Worm (Caenorhabditis elegans) whole organism, young adult: ENCODE data around the gene ugt-30.

Experiments
- B0019.2 ChIP-seq: fragments of 200-800 bp; sonication (Bioruptor generic); conservative IDR thresholded peaks from 2 replicates; pipeline ENCODE4 v1.3.6; 2022; ENCODE audit warnings: missing genetic modification reagents, missing genetic modification characterization, missing compliant biosample characterization
- B0336.3 ChIP-seq: fragments of 200-800 bp; sonication (Bioruptor generic); IDR thresholded peaks from 2 replicates; pipeline ENCODE4 v1.3.6; 2022; ENCODE audit warnings: missing genetic modification characterization, missing compliant biosample characterization
- C06A6.2 ChIP-seq: fragments of 200-800 bp; sonication (Bioruptor generic); conservative IDR thresholded peaks from 2 replicates; pipeline ENCODE4 v1.3.6; 2022; ENCODE audit warnings: missing genetic modification characterization, missing compliant biosample characterization
- C17E4.6 ChIP-seq: fragments of 200-800 bp; sonication (Bioruptor generic); IDR thresholded peaks from 2 replicates; pipeline ENCODE4 v1.3.6; 2022; ENCODE audit warnings: missing genetic modification reagents, missing genetic modification characterization, missing compliant biosample characterization
- F22D6.2 ChIP-seq: sonication (generic microtip); optimal IDR thresholded peaks from 2 replicates; lab custom pipeline; 2016; ENCODE audit warnings: mild to moderate bottlenecking, missing genetic modification characterization, missing compliant biosample characterization
- F57C9.4 ChIP-seq: sonication (generic microtip); optimal IDR thresholded peaks from 2 replicates; lab custom pipeline; 2017; ENCODE audit warnings: mild to moderate bottlenecking, missing genetic modification characterization, missing compliant biosample characterization
- K12H6.12 ChIP-seq: fragments of 200-800 bp; sonication (Bioruptor generic); optimal IDR thresholded peaks from 2 replicates; lab custom pipeline; 2018; ENCODE audit warnings: mild to moderate bottlenecking, missing genetic modification characterization, missing compliant biosample characterization
- T26A5.8 ChIP-seq: sonication (generic microtip); optimal IDR thresholded peaks from 2 replicates; lab custom pipeline; 2016; ENCODE audit warnings: missing genetic modification characterization, missing compliant biosample characterization
- Y53F4B.3 ChIP-seq: fragments of 200-800 bp; sonication (Bioruptor generic); IDR thresholded peaks from 2 replicates; pipeline ENCODE4 v1.3.6; 2022; ENCODE audit warnings: missing genetic modification reagents, missing genetic modification characterization, missing compliant biosample characterization
- Y95B8A.8 ChIP-seq: fragments of 200-800 bp; sonication (Bioruptor generic); IDR thresholded peaks from 2 replicates; pipeline ENCODE4 v1.3.6; 2022; ENCODE audit warnings: missing genetic modification reagents, missing genetic modification characterization, missing compliant biosample characterization
- akir-1 ChIP-seq: fragments of 200-800 bp; sonication (Bioruptor generic); optimal IDR thresholded peaks from 2 replicates; lab custom pipeline; 2018; ENCODE audit warnings: mild to moderate bottlenecking, missing genetic modification characterization, moderate library complexity, missing compliant biosample characterization
- aptf-2 ChIP-seq: fragments of 200-800 bp; sonication (Bioruptor generic); conservative IDR thresholded peaks from 2 replicates; pipeline ENCODE4 v1.3.6; 2022; ENCODE audit warnings: missing genetic modification reagents, missing genetic modification characterization, missing compliant biosample characterization
- athp-1 ChIP-seq: sonication (generic microtip); optimal IDR thresholded peaks from 2 replicates; lab custom pipeline; 2017; ENCODE audit warnings: mild to moderate bottlenecking, missing genetic modification characterization, missing compliant biosample characterization
- attf-3 ChIP-seq: fragments of 200-800 bp; sonication (Bioruptor generic); conservative IDR thresholded peaks from 2 replicates; pipeline ENCODE4 v1.3.6; 2022; ENCODE audit warnings: missing genetic modification reagents, missing genetic modification characterization, missing compliant biosample characterization
- attf-5 ChIP-seq: fragments of 200-800 bp; sonication (Bioruptor generic); optimal IDR thresholded peaks from 2 replicates; lab custom pipeline; 2018; ENCODE audit warnings: mild to moderate bottlenecking, missing genetic modification characterization, missing compliant biosample characterization
- bed-1 ChIP-seq: fragments of 200-800 bp; sonication (Bioruptor generic); IDR thresholded peaks from 2 replicates; pipeline ENCODE4 v1.3.6; 2022; ENCODE audit warnings: missing genetic modification reagents, missing genetic modification characterization, missing compliant biosample characterization
- bed-2 ChIP-seq: fragments of 200-800 bp; sonication (Bioruptor generic); IDR thresholded peaks from 2 replicates; pipeline ENCODE4 v1.3.6; 2022; ENCODE audit warnings: missing genetic modification reagents, missing genetic modification characterization, missing compliant biosample characterization
- ceh-27 ChIP-seq: fragments of 200-800 bp; sonication (Bioruptor generic); optimal IDR thresholded peaks from 2 replicates; lab custom pipeline; 2018; ENCODE audit warnings: mild to moderate bottlenecking, missing genetic modification characterization, moderate library complexity, missing compliant biosample characterization
- egrh-3 ChIP-seq: fragments of 200-800 bp; sonication (Bioruptor generic); IDR thresholded peaks from 2 replicates; pipeline ENCODE4 v1.3.6; 2022; ENCODE audit warnings: missing genetic modification reagents, missing genetic modification characterization, missing compliant biosample characterization
- ekl-4 ChIP-seq: fragments of 200-800 bp; sonication (Bioruptor generic); IDR thresholded peaks from 2 replicates; pipeline ENCODE4 v1.3.6; 2022; ENCODE audit warnings: missing genetic modification reagents, missing genetic modification characterization, missing compliant biosample characterization
- him-1 ChIP-seq: sonication (generic microtip); optimal IDR thresholded peaks from 2 replicates; lab custom pipeline; 2016; ENCODE audit warnings: missing genotype, missing genetic modification reagents, missing genetic modification characterization, missing compliant biosample characterization
- hrde-1 ChIP-seq: sonication (generic microtip); optimal IDR thresholded peaks from 2 replicates; lab custom pipeline; 2016; ENCODE audit warnings: missing genetic modification characterization, mild to moderate bottlenecking, missing compliant biosample characterization, moderate library complexity, missing genotype, missing genetic modification reagents, borderline replicate concordance
- let-526 ChIP-seq: fragments of 200-800 bp; sonication (Bioruptor generic); IDR thresholded peaks from 2 replicates; pipeline ENCODE4 v1.3.6; 2022; ENCODE audit warnings: missing genetic modification reagents, missing genetic modification characterization, missing compliant biosample characterization
- lin-54 ChIP-seq: fragments of 200-800 bp; sonication (Bioruptor generic); optimal IDR thresholded peaks from 2 replicates; lab custom pipeline; 2018; ENCODE audit warnings: mild to moderate bottlenecking, missing genetic modification characterization, missing compliant biosample characterization
- lsl-1 ChIP-seq: fragments of 200-800 bp; sonication (Bioruptor generic); optimal IDR thresholded peaks from 2 replicates; lab custom pipeline; 2018; ENCODE audit warnings: mild to moderate bottlenecking, missing genetic modification characterization, moderate library complexity, missing compliant biosample characterization
- madf-10 ChIP-seq: sonication (generic microtip); optimal IDR thresholded peaks from 2 replicates; lab custom pipeline; 2016; ENCODE audit warnings: mild to moderate bottlenecking, missing genetic modification characterization, missing compliant biosample characterization
- madf-6 ChIP-seq: fragments of 200-800 bp; sonication (Bioruptor generic); IDR thresholded peaks from 2 replicates; pipeline ENCODE4 v1.3.6; 2022; ENCODE audit warnings: missing genetic modification reagents, missing genetic modification characterization, missing compliant biosample characterization
- nhr-90 ChIP-seq: sonication (generic microtip); optimal IDR thresholded peaks from 2 replicates; lab custom pipeline; 2016; ENCODE audit warnings: missing genotype, mild to moderate bottlenecking, missing genetic modification characterization, missing compliant biosample characterization
- rec-8 ChIP-seq, 2 experiments: sonication (generic microtip); optimal IDR thresholded peaks; 2 replicates each; lab custom pipeline; 2016; ENCODE audit warnings: mild to moderate bottlenecking in 2 of 2, missing genetic modification characterization in 2 of 2, missing genetic modification reagents in 2 of 2, missing genotype in 2 of 2, missing biosample characterization in 1 of 2, missing compliant biosample characterization in 1 of 2, moderate library complexity in 1 of 2
- rpc-1 ChIP-seq, 2 experiments: fragments of 150-350 bp in 1 of 2; sonication (generic microtip) in 1 of 2; optimal IDR thresholded peaks; 2 replicates each; lab custom pipeline; 2014 to 2018; ENCODE audit warnings: missing biosample characterization in 1 of 2, missing genetic modification characterization in 1 of 2, missing genetic modification reagents in 1 of 2, missing genotype in 1 of 2
- sea-2 ChIP-seq: fragments of 200-800 bp; sonication (Bioruptor generic); IDR thresholded peaks from 2 replicates; pipeline ENCODE4 v1.3.6; 2022; ENCODE audit warnings: missing genetic modification characterization, missing compliant biosample characterization
- snpc-1.1 ChIP-seq: sonication (generic microtip); optimal IDR thresholded peaks from 2 replicates; lab custom pipeline; 2017; ENCODE audit warnings: missing genetic modification characterization, mild to moderate bottlenecking, missing compliant biosample characterization, antibody characterized with exemption, moderate library complexity, missing genotype, missing genetic modification reagents; ENCODE audit not compliant: insufficient read depth
- snpc-3.4 ChIP-seq: sonication (generic microtip); optimal IDR thresholded peaks from 2 replicates; lab custom pipeline; 2017; ENCODE audit warnings: missing genetic modification characterization, mild to moderate bottlenecking, missing compliant biosample characterization, antibody characterized with exemption, moderate library complexity, missing genotype, missing genetic modification reagents
- ztf-25 ChIP-seq: fragments of 200-800 bp; sonication (Bioruptor generic); IDR thresholded peaks from 2 replicates; pipeline ENCODE4 v1.3.6; 2022; ENCODE audit warnings: missing genetic modification reagents, missing genetic modification characterization, missing compliant biosample characterization
- ztf-28 ChIP-seq: fragments of 200-800 bp; sonication (Bioruptor generic); IDR thresholded peaks from 2 replicates; pipeline ENCODE4 v1.3.6; 2022; ENCODE audit warnings: missing genetic modification reagents, missing genetic modification characterization, missing compliant biosample characterization
- ztf-3 ChIP-seq: fragments of 200-800 bp; sonication (Bioruptor generic); optimal IDR thresholded peaks from 2 replicates; lab custom pipeline; 2018; ENCODE audit warnings: mild to moderate bottlenecking, missing genetic modification characterization, missing compliant biosample characterization

Gene ugt-30

ce11 chrV:15094749-15095148 lies 30.3 kb downstream of the ugt-30 start, which contains the start of gene srx-78:
Gene srx-78 (plus strand): TSS chrV:15095049.
- TF ChIP-seq F57C9.4 (tag; lab: Kevin White, UChicago) (no peak), madf-6 (GFP tag; lab: Robert Waterston, UW) (no peak), rpc-1 (optimal IDR thresholded peaks at IDR 0.05; lab: Kevin White, UChicago) (no peak), rpc-1 (tag; optimal IDR thresholded peaks at IDR 0.05; lab: Kevin White, UChicago) (no peak)

ce11 chrV:15092666-15093065 lies 32.4 kb downstream of the ugt-30 start, which contains the start of gene txt-12:
Gene txt-12 (plus strand): TSS chrV:15092966.
- TF ChIP-seq B0336.3 (GFP tag; lab: Robert Waterston, UW), result no peak

DNA sequence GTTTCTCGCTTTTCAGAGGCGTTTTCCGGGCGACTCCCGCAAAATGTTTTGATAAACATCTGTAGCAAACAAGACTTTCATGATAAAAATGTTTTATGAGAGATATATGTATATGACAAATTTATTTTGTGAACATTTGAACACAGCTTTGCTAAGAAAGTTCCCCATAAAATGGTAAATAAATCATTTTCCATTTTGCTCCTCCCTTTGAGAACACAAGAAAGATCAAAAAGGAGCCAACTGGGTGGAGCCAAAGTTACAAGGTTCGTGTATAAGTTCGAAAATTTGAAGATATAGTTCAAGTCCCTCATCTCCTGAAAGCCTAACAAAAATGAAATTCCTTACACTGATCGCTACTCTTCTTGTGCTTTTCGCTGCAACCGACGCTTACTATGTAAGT lies 34.6 kb downstream of the ugt-30 start, which contains the start of gene C01G10.17:
Gene C01G10.17 (plus strand): TSS at position 301 of the 400 bp plus-strand sequence.
- no peak for TF ChIP-seq madf-10 (tag; lab: Kevin White, UChicago)
- no peak for TF ChIP-seq rec-8 (tag; optimal IDR thresholded peaks at IDR 0.05; lab: Kevin White, UChicago)
- TF ChIP-seq snpc-3.4, result no peak
- TF ChIP-seq ztf-28 (GFP tag; lab: Robert Waterston, UW), result no peak
- no peak for TF ChIP-seq let-526 (GFP tag; lab: Robert Waterston, UW)
- TF ChIP-seq sea-2, result no peak

DNA sequence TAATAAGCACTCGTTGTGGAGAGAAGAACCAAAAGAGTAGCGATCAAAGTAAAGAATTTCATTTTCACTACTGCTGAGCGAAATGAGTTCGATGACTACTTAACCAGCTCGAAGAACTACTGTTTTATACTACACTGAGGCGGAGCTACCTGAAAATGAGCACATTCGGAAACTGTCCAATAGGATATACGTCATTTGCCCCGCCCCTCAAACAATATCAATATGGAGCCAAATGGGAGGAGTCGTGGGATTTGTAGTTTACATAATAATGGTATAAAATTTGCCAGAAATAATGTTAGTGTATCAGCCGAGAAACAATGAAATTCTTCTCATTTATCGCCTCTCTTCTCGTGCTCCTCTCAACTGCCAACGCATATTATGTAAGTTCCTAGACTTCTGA lies 35.6 kb downstream of the ugt-30 start, which contains the start of the genes C01G10.5 and C01G10.4:
Gene C01G10.5 (minus strand): TSS at position 101 of the 400 bp plus-strand sequence.
Gene C01G10.4 (plus strand): TSS at position 303 of the 400 bp plus-strand sequence.
- TF ChIP-seq attf-5 (GFP tag; lab: Kevin White, UChicago) (no peak), lsl-1 (GFP tag; lab: Kevin White, UChicago) (no peak), ekl-4 (GFP tag; lab: Robert Waterston, UW) (no peak), F22D6.2 (tag; lab: Kevin White, UChicago) (no peak), sea-2 (no peak), ceh-27 (GFP tag; lab: Kevin White, UChicago) (no peak), aptf-2 (GFP tag; lab: Robert Waterston, UW) (no peak), him-1 (tag; lab: Kevin White, UChicago) (no peak)

DNA sequence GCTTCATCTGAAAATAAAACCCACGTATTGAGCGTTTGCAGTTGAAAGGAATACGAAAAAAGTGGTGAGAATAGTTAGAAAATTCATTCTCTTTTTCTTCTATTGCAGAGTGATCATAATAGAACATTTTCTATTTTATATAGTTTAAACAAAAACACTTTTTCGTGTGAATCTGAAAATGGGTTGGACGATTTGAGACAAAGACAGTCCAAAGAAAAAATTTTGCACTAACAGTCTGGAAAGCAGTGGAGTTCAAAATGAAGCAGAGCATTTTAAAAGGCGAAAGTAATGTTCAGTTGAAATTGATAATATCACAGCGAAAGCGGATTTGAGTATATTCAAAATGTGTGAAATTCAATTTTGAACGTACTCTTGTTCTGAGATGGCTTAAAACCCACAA lies 36.4 kb downstream of the ugt-30 start, which contains the start of gene C01G10.18:
Gene C01G10.18 (minus strand): TSS at position 101 of the 400 bp plus-strand sequence.
- TF ChIP-seq B0019.2 (GFP tag; lab: Robert Waterston, UW), result no peak
- no peak for TF ChIP-seq Y95B8A.8 (GFP tag; lab: Robert Waterston, UW)
- TF ChIP-seq akir-1 (GFP tag; lab: Kevin White, UChicago), result no peak
- TF ChIP-seq K12H6.12 (tag; lab: Kevin White, UChicago), result no peak
- no peak for TF ChIP-seq bed-2 (GFP tag; lab: Robert Waterston, UW)

ce11 chrV:15087207-15087706 lies 37.8 kb downstream of the ugt-30 start, which contains the start of the genes C01G10.15 and C01G10.6:
Gene C01G10.15 (minus strand): TSS chrV:15087307.
Gene C01G10.6 (plus strand): TSS chrV:15087656.
- no peak for TF ChIP-seq attf-3 (GFP tag; lab: Robert Waterston, UW)
- TF ChIP-seq nhr-90 (tag; lab: Kevin White, UChicago), result no peak
- no peak for TF ChIP-seq snpc-1.1 (tag; lab: Kevin White, UChicago)

DNA sequence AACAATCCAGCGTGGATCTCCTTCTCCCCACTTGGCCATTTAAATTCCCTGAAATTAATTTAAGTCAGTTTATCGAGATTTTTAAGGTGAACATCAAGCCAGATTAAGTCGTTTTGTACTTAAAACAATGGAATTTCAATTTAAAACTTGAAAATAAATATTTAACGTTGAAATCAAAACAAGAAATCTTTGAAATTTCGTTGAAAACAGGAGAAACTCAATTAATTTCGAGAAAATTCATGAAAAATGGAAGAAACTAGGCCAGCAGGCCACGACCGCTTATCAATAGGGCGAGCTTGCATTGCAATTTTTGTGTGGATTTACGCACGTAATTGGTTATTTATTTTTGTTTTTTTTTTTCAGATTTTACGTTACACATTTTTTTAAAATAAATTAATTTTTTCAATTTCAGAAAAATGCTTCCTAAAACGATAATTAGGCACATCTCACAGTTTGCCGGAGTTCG lies 39.7 kb downstream of the ugt-30 start, which contains the start of the genes ahsa-1 and C01G10.7:
Gene ahsa-1 (minus strand): TSS at position 51 of the 466 bp plus-strand sequence.
Gene C01G10.7 (plus strand): TSS at position 413 of the 466 bp plus-strand sequence.
- TF ChIP-seq egrh-3 (GFP tag; lab: Robert Waterston, UW), result peak; percentile 55; the same call in 1 of the 2 replicates
- TF ChIP-seq Y53F4B.3 (GFP tag; lab: Robert Waterston, UW), result no peak
- peak; percentile 23 for TF ChIP-seq hrde-1 (tag; lab: Kevin White, UChicago)
- peak; percentile 48; the same call in 1 of the 2 replicates for TF ChIP-seq C17E4.6 (GFP tag; lab: Robert Waterston, UW)
- no peak for TF ChIP-seq T26A5.8
- peak; percentile 86 for TF ChIP-seq athp-1 (tag; lab: Kevin White, UChicago)
- no peak for TF ChIP-seq C06A6.2 (GFP tag; lab: Robert Waterston, UW)
- no peak for TF ChIP-seq ztf-3 (GFP tag; lab: Kevin White, UChicago)
- TF ChIP-seq ztf-25 (GFP tag; lab: Robert Waterston, UW), result peak; percentile 71; the same call in 1 of the 2 replicates
- TF ChIP-seq lin-54 (GFP tag; lab: Kevin White, UChicago), result peak; percentile 82
- peak; percentile 81; the same call in 1 of the 2 replicates for TF ChIP-seq Y95B8A.8 (GFP tag; lab: Robert Waterston, UW)
- TF ChIP-seq bed-1 (GFP tag; lab: Robert Waterston, UW), result no peak
